Worm (Caenorhabditis elegans) whole organism, L4 larva: ENCODE data around the gene lron-3.

Source experiments
- F37D6.2 ChIP-seq: sonication (generic microtip); optimal IDR thresholded peaks from 2 replicates; lab custom pipeline; 2016; ENCODE audit warnings: mild to moderate bottlenecking, missing genetic modification characterization, missing compliant biosample characterization
- egl-27 ChIP-seq: sonication (generic microtip); optimal IDR thresholded peaks from 3 replicates; lab custom pipeline; 2017; ENCODE audit warnings: missing biosample characterization, missing genetic modification reagents, missing genetic modification characterization
- lsy-2 ChIP-seq, 2 experiments: fragments of 150-350 bp in 1 of 2; sonication (generic microtip) in 1 of 2; optimal IDR thresholded peaks; 2 replicates each; lab custom pipeline; 2014 to 2017; ENCODE audit warnings: missing biosample characterization in 2 of 2, missing genetic modification characterization in 2 of 2

DNA sequence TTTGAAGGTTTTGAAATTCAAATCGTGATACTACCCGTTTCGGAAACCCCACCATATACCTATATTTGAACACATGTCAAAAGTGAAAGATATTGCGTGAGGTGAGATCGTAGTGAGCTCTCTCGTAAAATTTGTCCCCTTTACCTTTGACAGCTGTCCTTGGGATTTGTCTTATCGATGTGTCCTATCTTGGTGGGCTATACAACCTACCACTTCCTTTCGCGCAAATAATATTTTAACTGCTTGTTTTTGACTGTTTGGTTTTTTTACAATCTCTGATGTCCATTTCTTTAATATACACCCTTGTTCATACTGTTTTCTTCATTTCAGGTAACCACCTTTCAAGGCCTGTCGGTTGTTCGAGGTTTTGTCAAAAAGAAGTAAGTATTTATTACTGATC is 48.1 kb downstream of the lron-3 start, which contains the start of gene eat-20:
- TF ChIP-seq egl-27 = no peak
- TF ChIP-seq lsy-2 (tag; optimal IDR thresholded peaks at IDR 0.05; lab: Kevin White, UChicago) = no peak
- TF ChIP-seq F37D6.2 (tag; lab: Kevin White, UChicago) = no peak
